Fruit fly (Drosophila melanogaster) whole organism, adult: ENCODE data around the gene CG11617.

Experiments used
- CG12768 ChIP-seq: fragments of 200-800 bp; sonication (Bioruptor generic); optimal IDR thresholded peaks from 2 replicates; lab custom pipeline; 2017; ENCODE audit warnings: missing biosample characterization, missing genetic modification characterization, mild to moderate bottlenecking, moderate library complexity, missing genetic modification reagents
- CG14711 ChIP-seq: fragments of 200-800 bp; sonication (Bioruptor generic); optimal IDR thresholded peaks from 2 replicates; lab custom pipeline; 2018; ENCODE audit warnings: missing biosample characterization, mild to moderate bottlenecking, missing genetic modification characterization, moderate library complexity
- CG1620 ChIP-seq: fragments of 200-800 bp; sonication (Bioruptor generic); optimal IDR thresholded peaks from 2 replicates; lab custom pipeline; 2016; ENCODE audit warnings: missing biosample characterization, missing genetic modification characterization
- CG33017 ChIP-seq: fragments of 200-800 bp; sonication (Bioruptor generic); optimal IDR thresholded peaks from 2 replicates; lab custom pipeline; 2018; ENCODE audit warnings: missing biosample characterization, mild to moderate bottlenecking, missing genetic modification characterization, moderate library complexity
- Mnt ChIP-seq: fragments of 200-800 bp; sonication (Bioruptor generic); optimal IDR thresholded peaks from 2 replicates; lab custom pipeline; 2016; ENCODE audit warnings: missing biosample characterization, mild to moderate bottlenecking, missing genetic modification characterization
- kay ChIP-seq: fragments of 200-800 bp; sonication (Bioruptor generic); peaks from one replicate; lab custom pipeline; 2016; ENCODE audit warnings: missing biosample characterization, missing genetic modification characterization, borderline replicate concordance
- pad ChIP-seq: fragments of 200-800 bp; sonication (Bioruptor generic); optimal IDR thresholded peaks from 3 replicates; lab custom pipeline; 2017; ENCODE audit warnings: missing biosample characterization, missing genetic modification characterization, mild to moderate bottlenecking, moderate library complexity, missing genetic modification reagents
- tj ChIP-seq: fragments of 200-800 bp; sonication (Bioruptor generic); optimal IDR thresholded peaks from 3 replicates; lab custom pipeline; 2017; ENCODE audit warnings: missing biosample characterization, mild to moderate bottlenecking, missing genetic modification characterization, moderate library complexity
- toe ChIP-seq: fragments of 200-800 bp; sonication (Bioruptor generic); optimal IDR thresholded peaks from 2 replicates; lab custom pipeline; 2016; ENCODE audit warnings: missing biosample characterization, missing genetic modification characterization

DNA sequence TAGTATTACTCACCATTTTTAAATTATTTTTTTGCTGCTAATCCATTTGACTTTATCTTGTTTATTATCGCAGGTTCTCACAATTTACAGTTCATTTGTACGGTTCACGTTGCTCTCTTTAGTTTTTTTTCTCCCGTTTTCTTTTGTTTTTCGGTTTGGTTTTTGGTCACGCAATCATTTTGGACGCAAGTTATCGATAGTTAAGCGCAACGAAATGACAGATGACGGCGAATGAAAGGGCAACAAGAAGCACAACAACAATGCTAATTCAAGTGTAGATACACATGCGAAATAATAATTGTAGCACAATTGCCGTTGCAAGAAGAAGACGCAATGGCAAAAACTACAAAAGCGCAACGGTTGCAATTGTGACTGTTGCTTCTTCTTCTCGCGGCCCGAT is 41.5 kb upstream of the CG11617 start:
- TF ChIP-seq CG14711 (tag; lab: Kevin White, UChicago) (no peak), tj (GFP tag; lab: Kevin White, UChicago) (peak; percentile 72), Mnt (GFP tag; lab: Kevin White, UChicago) (no peak), CG12768 (GFP tag; lab: Kevin White, UChicago) (no peak), pad (GFP tag; lab: Kevin White, UChicago) (no peak), CG33017 (tag; lab: Kevin White, UChicago) (no peak), CG1620 (GFP tag; lab: Kevin White, UChicago) (no peak), kay (no peak), toe (GFP tag; lab: Kevin White, UChicago) (no peak)
